Worm (Caenorhabditis elegans) whole organism, L4/young adult: ENCODE data around the gene W02A2.12.

Source experiments
- W03F9.2 ChIP-seq: fragments of 150-350 bp; optimal IDR thresholded peaks from 2 replicates; lab custom pipeline; 2014; ENCODE audit warnings: missing biosample characterization, missing genetic modification characterization
- dao-5 ChIP-seq: sonication (generic microtip); optimal IDR thresholded peaks from 2 replicates; lab custom pipeline; 2016; ENCODE audit warnings: missing genotype, missing genetic modification characterization, moderate library complexity, missing compliant biosample characterization
- him-1 ChIP-seq: sonication (generic microtip); optimal IDR thresholded peaks from 2 replicates; lab custom pipeline; 2016; ENCODE audit warnings: missing genotype, missing genetic modification reagents, missing genetic modification characterization, missing compliant biosample characterization

DNA sequence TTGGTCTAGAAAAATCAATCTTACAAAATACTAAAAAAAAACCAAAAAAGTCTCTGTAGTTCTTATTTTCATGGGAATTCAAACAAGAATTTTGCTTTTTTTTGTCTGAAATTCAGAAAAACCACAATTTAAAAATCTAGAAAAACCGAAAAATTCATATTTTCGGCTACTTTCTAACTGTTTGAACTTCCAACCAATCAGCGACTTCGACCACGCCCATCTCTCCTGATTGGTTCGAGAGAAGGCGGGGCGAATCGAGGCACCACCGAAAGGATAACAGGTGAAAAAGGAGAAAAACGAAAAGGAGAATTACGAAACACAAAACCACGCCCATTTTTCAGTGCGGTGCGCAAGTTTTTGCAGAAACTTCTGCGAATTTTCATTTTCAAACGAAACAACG lies 43.8 kb downstream of the W02A2.12 start:
- no peak for TF ChIP-seq him-1
- no peak for TF ChIP-seq W03F9.2
- TF ChIP-seq dao-5 (tag; lab: Kevin White, UChicago) = no peak
